Fruit fly (Drosophila melanogaster) whole organism, pupa: ENCODE measurements around the gene CG14110.

Experiments used
- CG15710 ChIP-seq: fragments of 200-800 bp; sonication (Bioruptor generic); optimal IDR thresholded peaks from 2 replicates; lab custom pipeline; 2018; ENCODE audit warnings: missing biosample characterization, mild to moderate bottlenecking, missing genetic modification characterization, moderate library complexity
- Pif1A ChIP-seq: fragments of 200-800 bp; sonication (Bioruptor generic); optimal IDR thresholded peaks from 3 replicates; lab custom pipeline; 2016; ENCODE audit warnings: missing biosample characterization, missing genetic modification characterization
- rn ChIP-seq: fragments of 200-800 bp; sonication (Bioruptor generic); IDR thresholded peaks from 2 replicates; pipeline ENCODE4 v1.3.6; 2022; ENCODE audit warnings: missing biosample characterization, missing genetic modification characterization

DNA sequence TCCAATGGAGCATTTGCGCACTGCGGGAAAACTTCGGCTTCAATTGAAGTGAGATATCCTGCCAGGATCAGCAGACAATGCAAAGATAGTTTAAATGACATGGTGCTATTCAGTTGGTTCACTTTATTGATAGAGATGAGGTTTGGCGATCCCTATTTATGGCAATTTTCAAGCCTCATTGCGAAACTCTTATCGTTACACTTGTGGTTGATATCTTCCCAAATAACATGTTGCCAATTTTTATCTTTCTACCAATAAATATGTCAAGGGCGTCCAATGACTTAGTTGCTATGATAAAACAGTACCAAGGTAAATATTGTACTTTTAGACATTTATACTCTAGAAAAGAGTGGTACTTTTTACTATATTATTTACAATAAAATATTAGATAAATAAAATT, 39.5 kb downstream of the CG14110 start, which contains the start of gene CG33263:
- TF ChIP-seq rn (GFP tag; lab: Robert Waterston, UW) (no peak), Pif1A (no peak), CG15710 (tag; lab: Kevin White, UChicago) (no peak)
